ENCODE assay signal across 1 fruit fly cellular context in the genomic region with DNA sequence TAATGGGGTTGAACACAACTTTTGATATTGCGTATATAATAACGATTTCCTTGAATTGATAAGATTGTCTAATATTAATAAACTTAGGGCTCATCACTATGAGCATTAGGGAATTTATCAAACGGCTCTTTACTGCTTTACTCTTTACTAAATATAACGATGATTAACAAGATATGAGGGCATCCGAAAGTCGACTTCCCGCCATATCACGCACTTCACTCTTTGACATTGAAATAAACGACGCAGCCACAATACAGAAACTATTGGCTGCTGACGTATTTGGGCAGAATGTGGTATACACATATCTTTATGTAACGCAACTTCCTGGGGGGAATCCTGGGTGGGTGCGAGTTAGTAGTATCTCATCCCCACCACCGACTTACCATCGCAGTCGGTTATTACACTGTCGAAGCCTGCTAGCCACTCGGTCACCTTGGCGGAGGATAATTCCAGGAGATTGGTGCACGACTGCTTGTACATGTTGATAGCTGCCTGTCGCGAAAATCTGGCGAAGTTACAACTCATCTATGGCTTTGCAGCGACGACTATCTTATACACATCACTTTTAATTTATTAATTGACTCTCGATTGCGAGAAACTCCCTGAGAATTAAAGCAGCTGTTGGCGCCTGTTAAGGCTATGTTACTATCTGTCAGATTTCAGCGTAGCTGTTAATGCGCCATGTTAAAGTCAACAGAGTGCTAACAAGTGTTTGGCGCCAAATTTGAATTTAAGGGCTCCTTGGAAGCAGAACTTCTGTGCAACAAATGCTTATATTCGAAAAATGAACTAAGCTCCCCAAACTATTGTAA.
TF ChIP-seq lines count a peak whose summit lies in the region.

TSS of gene CG5567 (minus strand) at position 653 of the 812 bp plus-strand sequence.

TF ChIP-seq in whole organism, embryonic, 481 proteins besides CTCF, POLR2A, EP300 and RAD21 (continued from another document and continues in another):
- no peak for TF ChIP-seq gsb (GFP tag; IDR thresholded peaks at IDR 0.05; lab: Robert Waterston, UW)
- TF ChIP-seq Sry-δ (GFP tag; optimal IDR thresholded peaks at IDR 0.05; lab: Kevin White, UChicago): no peak
- no peak for TF ChIP-seq Camta (GFP tag; optimal IDR thresholded peaks at IDR 0.05; lab: Kevin White, UChicago)
- no peak for TF ChIP-seq CG10543 (GFP tag; optimal IDR thresholded peaks at IDR 0.05; lab: Kevin White, UChicago)
- TF ChIP-seq ind (GFP tag; optimal IDR thresholded peaks at IDR 0.05; lab: Kevin White, UChicago): no peak
- TF ChIP-seq HLH3B (GFP tag; IDR thresholded peaks at IDR 0.05; lab: Robert Waterston, UW): 0 out of 2 replicates have a peak, but pooled peaks have one; percentile 16
- no peak for TF ChIP-seq otp (GFP tag; IDR thresholded peaks at IDR 0.05; lab: Robert Waterston, UW)
- TF ChIP-seq Nf-YC (tag; optimal IDR thresholded peaks at IDR 0.05; lab: Kevin White, UChicago): peak; percentile 36
- TF ChIP-seq H15 (GFP tag; IDR thresholded peaks at IDR 0.05; lab: Robert Waterston, UW): no peak
- TF ChIP-seq CG10959 (GFP tag; IDR thresholded peaks at IDR 0.05; lab: Robert Waterston, UW): no peak
- no peak for TF ChIP-seq CG16815 (GFP tag; optimal IDR thresholded peaks at IDR 0.05; lab: Kevin White, UChicago)
- TF ChIP-seq grn (GFP tag; optimal IDR thresholded peaks at IDR 0.05; lab: Kevin White, UChicago): no peak
- TF ChIP-seq luna (GFP tag; optimal IDR thresholded peaks at IDR 0.05; lab: Kevin White, UChicago): no peak
- TF ChIP-seq twi (tag; optimal IDR thresholded peaks at IDR 0.05; lab: Kevin White, UChicago): no peak
- TF ChIP-seq NfI (GFP tag; optimal IDR thresholded peaks at IDR 0.05; lab: Kevin White, UChicago): no peak
- no peak for TF ChIP-seq Vsx1 (GFP tag; optimal IDR thresholded peaks at IDR 0.05; lab: Kevin White, UChicago)
- peak; percentile 44; the same call in 1 of the 2 replicates for TF ChIP-seq Rfx (GFP tag; IDR thresholded peaks at IDR 0.05; lab: Robert Waterston, UW)
- no peak for TF ChIP-seq CG32772 (GFP tag; IDR thresholded peaks at IDR 0.05; lab: Robert Waterston, UW)
- TF ChIP-seq gem (tag; optimal IDR thresholded peaks at IDR 0.05; lab: Kevin White, UChicago): peak; percentile 23
- TF ChIP-seq CG6254 (GFP tag; optimal IDR thresholded peaks at IDR 0.05; lab: Kevin White, UChicago): no peak
- TF ChIP-seq CG10654 (GFP tag; optimal IDR thresholded peaks at IDR 0.05; lab: Kevin White, UChicago): no peak
- 0 out of 2 replicates have a peak, but pooled peaks have one; percentile 36 for TF ChIP-seq slbo (GFP tag; IDR thresholded peaks at IDR 0.05; lab: Robert Waterston, UW)
- no peak for TF ChIP-seq CG13123 (GFP tag; optimal IDR thresholded peaks at IDR 0.05; lab: Kevin White, UChicago)
- TF ChIP-seq dm (GFP tag; optimal IDR thresholded peaks at IDR 0.05; lab: Kevin White, UChicago): no peak
- no peak for TF ChIP-seq CG16813 (GFP tag; IDR thresholded peaks at IDR 0.05; lab: Robert Waterston, UW; ENCODE audit: partially characterized antibody)
- TF ChIP-seq Opbp (GFP tag; IDR thresholded peaks at IDR 0.05; lab: Robert Waterston, UW; ENCODE audit: partially characterized antibody): no peak; the same call in 2 of the 3 replicates
- TF ChIP-seq Ptx1 (GFP tag; IDR thresholded peaks at IDR 0.05; lab: Robert Waterston, UW): no peak
- TF ChIP-seq CG7839 (tag; optimal IDR thresholded peaks at IDR 0.05; lab: Kevin White, UChicago): peak; percentile 42
- no peak for TF ChIP-seq CG10431 (GFP tag; optimal IDR thresholded peaks at IDR 0.05; lab: Kevin White, UChicago)
- TF ChIP-seq CG11696 (GFP tag; IDR thresholded peaks at IDR 0.05; lab: Robert Waterston, UW): no peak
- TF ChIP-seq CG5180 (GFP tag; optimal IDR thresholded peaks at IDR 0.05; lab: Kevin White, UChicago): no peak
- no peak for TF ChIP-seq pita (GFP tag; optimal IDR thresholded peaks at IDR 0.05; lab: Kevin White, UChicago)
- TF ChIP-seq gsb-n (tag; optimal IDR thresholded peaks at IDR 0.05; lab: Kevin White, UChicago): no peak
- TF ChIP-seq CG5953 (GFP tag; IDR thresholded peaks at IDR 0.05; lab: Robert Waterston, UW): no peak
- peak; percentile 54 for TF ChIP-seq Deaf1 (tag; optimal IDR thresholded peaks at IDR 0.05; lab: Kevin White, UChicago)
- no peak for TF ChIP-seq CG1233 (GFP tag; optimal IDR thresholded peaks at IDR 0.05; lab: Kevin White, UChicago)
- no peak for TF ChIP-seq Bgb (GFP tag; IDR thresholded peaks at IDR 0.05; lab: Robert Waterston, UW; ENCODE audit: partially characterized antibody)
- no peak for TF ChIP-seq BtbVII (GFP tag; optimal IDR thresholded peaks at IDR 0.05; lab: Kevin White, UChicago)
- TF ChIP-seq Dref (GFP tag; IDR thresholded peaks at IDR 0.05; lab: Robert Waterston, UW): no peak
- no peak for TF ChIP-seq CG7271 (tag; optimal IDR thresholded peaks at IDR 0.05; lab: Kevin White, UChicago)
- TF ChIP-seq z (GFP tag; IDR thresholded peaks at IDR 0.05; lab: Robert Waterston, UW): no peak
- TF ChIP-seq CG10267 (tag; optimal IDR thresholded peaks at IDR 0.05; lab: Kevin White, UChicago): no peak
- no peak for TF ChIP-seq Usf (GFP tag; optimal IDR thresholded peaks at IDR 0.05; lab: Kevin White, UChicago)
- TF ChIP-seq nerfin-1 (tag; optimal IDR thresholded peaks at IDR 0.05; lab: Kevin White, UChicago): no peak
- TF ChIP-seq lilli (GFP tag; optimal IDR thresholded peaks at IDR 0.05; lab: Kevin White, UChicago): peak; percentile 54
- peak; percentile 26; the same call in 1 of the 2 replicates for TF ChIP-seq Xrp1 (GFP tag; IDR thresholded peaks at IDR 0.05; lab: Robert Waterston, UW)
- TF ChIP-seq fd102C (GFP tag; optimal IDR thresholded peaks at IDR 0.05; lab: Kevin White, UChicago): no peak
- TF ChIP-seq wdn (GFP tag; IDR thresholded peaks at IDR 0.05; lab: Robert Waterston, UW): no peak
- no peak for TF ChIP-seq gce (GFP tag; IDR thresholded peaks at IDR 0.05; lab: Robert Waterston, UW)
- TF ChIP-seq CG34224 (GFP tag; IDR thresholded peaks at IDR 0.05; lab: Robert Waterston, UW; ENCODE audit: partially characterized antibody): no peak
- no peak for TF ChIP-seq Side (GFP tag; optimal IDR thresholded peaks at IDR 0.05; lab: Kevin White, UChicago)
- TF ChIP-seq exex (tag; optimal IDR thresholded peaks at IDR 0.05; lab: Kevin White, UChicago): peak; percentile 52
- TF ChIP-seq dpn (GFP tag; optimal IDR thresholded peaks at IDR 0.05; lab: Kevin White, UChicago): peak in 1 of 2 experiments; percentile 21
- no peak for TF ChIP-seq prd (optimal IDR thresholded peaks at IDR 0.05; lab: Kevin White, UChicago)
- TF ChIP-seq prd (GFP tag; IDR thresholded peaks at IDR 0.05; lab: Robert Waterston, UW): no peak
- TF ChIP-seq CG7963 (GFP tag; IDR thresholded peaks at IDR 0.05; lab: Robert Waterston, UW; ENCODE audit: partially characterized antibody): no peak
- no peak for TF ChIP-seq Atf-2 (GFP tag; optimal IDR thresholded peaks at IDR 0.05; lab: Kevin White, UChicago)
- no peak for TF ChIP-seq CG7556 (GFP tag; optimal IDR thresholded peaks at IDR 0.05; lab: Kevin White, UChicago)
- no peak for TF ChIP-seq NC2β (GFP tag; optimal IDR thresholded peaks at IDR 0.05; lab: Kevin White, UChicago)
- peak; percentile 2 for TF ChIP-seq phol (tag; optimal IDR thresholded peaks at IDR 0.05; lab: Kevin White, UChicago)
- TF ChIP-seq Sox100B (GFP tag; optimal IDR thresholded peaks at IDR 0.05; lab: Kevin White, UChicago): no peak
- TF ChIP-seq CG3281 (GFP tag; optimal IDR thresholded peaks at IDR 0.05; lab: Kevin White, UChicago): peak; percentile 18
- TF ChIP-seq CG9876 (GFP tag; optimal IDR thresholded peaks at IDR 0.05; lab: Kevin White, UChicago): no peak
- TF ChIP-seq en (GFP tag; optimal IDR thresholded peaks at IDR 0.05; lab: Kevin White, UChicago): no peak
- no peak for TF ChIP-seq chn (GFP tag; optimal IDR thresholded peaks at IDR 0.05; lab: Kevin White, UChicago)
- no peak for TF ChIP-seq CG3163 (GFP tag; optimal IDR thresholded peaks at IDR 0.05; lab: Kevin White, UChicago)
- no peak for TF ChIP-seq CG9437 (GFP tag; optimal IDR thresholded peaks at IDR 0.05; lab: Kevin White, UChicago)
- TF ChIP-seq Gsc (GFP tag; IDR thresholded peaks at IDR 0.05; lab: Robert Waterston, UW): no peak
- TF ChIP-seq peb (GFP tag; IDR thresholded peaks at IDR 0.05; lab: Robert Waterston, UW): no peak
- TF ChIP-seq Six4 (GFP tag; optimal IDR thresholded peaks at IDR 0.05; lab: Kevin White, UChicago): no peak
- no peak for TF ChIP-seq fd3F (GFP tag; optimal IDR thresholded peaks at IDR 0.05; lab: Kevin White, UChicago)
- TF ChIP-seq CG16863 (GFP tag; optimal IDR thresholded peaks at IDR 0.05; lab: Kevin White, UChicago): no peak
- no peak for TF ChIP-seq Hsf (GFP tag; optimal IDR thresholded peaks at IDR 0.05; lab: Kevin White, UChicago)
- TF ChIP-seq odd (GFP tag; optimal IDR thresholded peaks at IDR 0.05; lab: Kevin White, UChicago): no peak
- no peak for TF ChIP-seq GATAe (GFP tag; conservative IDR thresholded peaks at IDR 0.05; lab: Robert Waterston, UW)
- TF ChIP-seq sd (tag; optimal IDR thresholded peaks at IDR 0.05; lab: Kevin White, UChicago): peak; percentile 75
- no peak for TF ChIP-seq CG7372 (GFP tag; IDR thresholded peaks at IDR 0.05; lab: Robert Waterston, UW)
- TF ChIP-seq sna (GFP tag; IDR thresholded peaks at IDR 0.05; lab: Robert Waterston, UW; ENCODE audit: partially characterized antibody): no peak
- no peak for TF ChIP-seq Hr39 (optimal IDR thresholded peaks at IDR 0.05; lab: Kevin White, UChicago)
- no peak for TF ChIP-seq Dad (GFP tag; optimal IDR thresholded peaks at IDR 0.05; lab: Kevin White, UChicago)
- TF ChIP-seq fu2 (GFP tag; optimal IDR thresholded peaks at IDR 0.05; lab: Kevin White, UChicago): no peak
- TF ChIP-seq CG2678 (tag; optimal IDR thresholded peaks at IDR 0.05; lab: Kevin White, UChicago): peak; percentile 32
- TF ChIP-seq hbn (GFP tag; IDR thresholded peaks at IDR 0.05; lab: Robert Waterston, UW; ENCODE audit: partially characterized antibody): no peak
- no peak for TF ChIP-seq CG14965 (GFP tag; optimal IDR thresholded peaks at IDR 0.05; lab: Kevin White, UChicago; ENCODE audit: borderline replicate concordance)
- TF ChIP-seq Mad (GFP tag; optimal IDR thresholded peaks at IDR 0.05; lab: Kevin White, UChicago): no peak
- no peak for TF ChIP-seq inv (GFP tag; IDR thresholded peaks at IDR 0.05; lab: Robert Waterston, UW; ENCODE audit: partially characterized antibody)
- peak; percentile 56 for TF ChIP-seq CG13624 (GFP tag; optimal IDR thresholded peaks at IDR 0.05; lab: Kevin White, UChicago)
- TF ChIP-seq Trl (optimal IDR thresholded peaks at IDR 0.05; lab: Kevin White, UChicago): no peak
- TF ChIP-seq Trl (GFP tag; optimal IDR thresholded peaks at IDR 0.05; lab: Kevin White, UChicago): no peak
- no peak for TF ChIP-seq CG8359 (GFP tag; optimal IDR thresholded peaks at IDR 0.05; lab: Kevin White, UChicago; ENCODE audit: borderline replicate concordance)
- no peak for TF ChIP-seq Max (GFP tag; optimal IDR thresholded peaks at IDR 0.05; lab: Kevin White, UChicago)
- TF ChIP-seq ap (GFP tag; IDR thresholded peaks at IDR 0.05; lab: Robert Waterston, UW): no peak
- TF ChIP-seq Stat92E (GFP tag; optimal IDR thresholded peaks at IDR 0.05; lab: Kevin White, UChicago): no peak
- peak; percentile 87 for TF ChIP-seq row (GFP tag; IDR thresholded peaks at IDR 0.05; lab: Robert Waterston, UW)
- TF ChIP-seq Dp (GFP tag; optimal IDR thresholded peaks at IDR 0.05; lab: Kevin White, UChicago): peak; percentile 86
- no peak for TF ChIP-seq br (optimal IDR thresholded peaks at IDR 0.05; lab: Kevin White, UChicago)
- no peak for TF ChIP-seq jigr1 (GFP tag; IDR thresholded peaks at IDR 0.05; lab: Robert Waterston, UW)
- TF ChIP-seq Jarid2 (GFP tag; optimal IDR thresholded peaks at IDR 0.05; lab: Kevin White, UChicago): no peak
- TF ChIP-seq CG6689 (GFP tag; IDR thresholded peaks at IDR 0.05; lab: Robert Waterston, UW): no peak
- TF ChIP-seq CG11093 (GFP tag; IDR thresholded peaks at IDR 0.05; lab: Robert Waterston, UW): no peak
- TF ChIP-seq CG3407 (GFP tag; optimal IDR thresholded peaks at IDR 0.05; lab: Kevin White, UChicago): no peak
- TF ChIP-seq Taf1 (GFP tag; IDR thresholded peaks at IDR 0.05; lab: Robert Waterston, UW): no peak
- no peak for TF ChIP-seq pan (optimal IDR thresholded peaks at IDR 0.05; lab: Kevin White, UChicago)
- TF ChIP-seq pan (GFP tag; optimal IDR thresholded peaks at IDR 0.05 in 1 of 2, IDR thresholded peaks at IDR 0.05 in 1 of 2): peak in 1 of 2 experiments; percentile 45
- no peak for TF ChIP-seq so (GFP tag; IDR thresholded peaks at IDR 0.05; lab: Robert Waterston, UW)
- TF ChIP-seq ken (GFP tag; IDR thresholded peaks at IDR 0.05; lab: Robert Waterston, UW): no peak
- TF ChIP-seq CG4282 (GFP tag; optimal IDR thresholded peaks at IDR 0.05; lab: Kevin White, UChicago): no peak
- TF ChIP-seq Ets97D (GFP tag; optimal IDR thresholded peaks at IDR 0.05; lab: Kevin White, UChicago): peak; percentile 16
- TF ChIP-seq Doc3 (GFP tag; IDR thresholded peaks at IDR 0.05; lab: Robert Waterston, UW; ENCODE audit: partially characterized antibody): no peak
- no peak for TF ChIP-seq CG33213 (GFP tag; optimal IDR thresholded peaks at IDR 0.05; lab: Kevin White, UChicago)
- TF ChIP-seq chinmo (GFP tag; IDR thresholded peaks at IDR 0.05; lab: Robert Waterston, UW; ENCODE audit: partially characterized antibody): 0 out of 4 replicates have a peak, but pooled peaks have one; percentile 51
- peak; percentile 33; the same call in 1 of the 3 replicates for TF ChIP-seq CG6791 (GFP tag; IDR thresholded peaks at IDR 0.05; lab: Robert Waterston, UW; ENCODE audit: partially characterized antibody)
- TF ChIP-seq CG4730 (GFP tag; IDR thresholded peaks at IDR 0.05; lab: Robert Waterston, UW): no peak
- no peak for TF ChIP-seq YL-1 (GFP tag; optimal IDR thresholded peaks at IDR 0.05; lab: Kevin White, UChicago)
- no peak for TF ChIP-seq hth (optimal IDR thresholded peaks at IDR 0.05; lab: Kevin White, UChicago)
- TF ChIP-seq klu (GFP tag; IDR thresholded peaks at IDR 0.05; lab: Robert Waterston, UW): no peak
- TF ChIP-seq CG17361 (GFP tag; IDR thresholded peaks at IDR 0.05; lab: Robert Waterston, UW): no peak
- TF ChIP-seq Oli (tag; optimal IDR thresholded peaks at IDR 0.05; lab: Kevin White, UChicago): peak; percentile 2
- no peak for TF ChIP-seq slp2 (GFP tag; optimal IDR thresholded peaks at IDR 0.05; lab: Kevin White, UChicago)
- no peak for TF ChIP-seq tx (GFP tag; optimal IDR thresholded peaks at IDR 0.05; lab: Kevin White, UChicago)
- TF ChIP-seq CG3838 (GFP tag; optimal IDR thresholded peaks at IDR 0.05; lab: Kevin White, UChicago): no peak
- TF ChIP-seq Sin3A (optimal IDR thresholded peaks at IDR 0.05; lab: Kevin White, UChicago): no peak
- no peak for TF ChIP-seq CG11085 (GFP tag; IDR thresholded peaks at IDR 0.05; lab: Robert Waterston, UW)
- TF ChIP-seq pum (GFP tag; optimal IDR thresholded peaks at IDR 0.05; lab: Kevin White, UChicago): no peak
- TF ChIP-seq CG17802 (tag; optimal IDR thresholded peaks at IDR 0.05; lab: Kevin White, UChicago): no peak
